Worm (Caenorhabditis elegans) whole organism, L4/young adult: ENCODE results near the gene F15E6.4.

Experiments used
- dao-5 ChIP-seq: sonication (generic microtip); optimal IDR thresholded peaks from 2 replicates; lab custom pipeline; 2016; ENCODE audit warnings: missing genotype, missing genetic modification characterization, moderate library complexity, missing compliant biosample characterization
- him-1 ChIP-seq: sonication (generic microtip); optimal IDR thresholded peaks from 2 replicates; lab custom pipeline; 2016; ENCODE audit warnings: missing genotype, missing genetic modification reagents, missing genetic modification characterization, missing compliant biosample characterization

DNA sequence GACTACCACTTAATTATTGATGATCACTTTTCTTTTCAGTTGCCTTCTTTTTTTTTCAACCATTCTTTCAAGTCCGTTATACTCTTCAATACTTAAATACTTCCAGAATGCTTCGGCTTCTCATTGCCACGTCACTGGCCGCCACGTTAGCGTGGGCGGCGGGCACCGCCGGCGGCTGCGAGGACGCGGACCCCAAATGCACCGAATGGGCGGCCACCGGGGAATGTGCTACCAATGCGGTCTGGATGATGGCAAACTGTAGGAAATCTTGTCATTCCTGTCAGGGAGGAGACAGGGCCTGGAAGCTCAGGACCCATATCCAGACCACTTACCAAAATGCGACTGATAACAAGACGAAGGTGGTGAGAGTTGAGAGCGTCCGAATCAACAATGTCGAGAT lies 9.9 kb downstream of the F15E6.4 start, which contains the start of gene lgc-22:
- TF ChIP-seq dao-5 (no peak), him-1 (tag; lab: Kevin White, UChicago) (no peak)
